Worm (Caenorhabditis elegans) whole organism, midembryonic: ENCODE results near the gene mlh-1.
"Not testable (repeated sequence)": the region's sequence is repeated elsewhere in the genome, so short reads cannot be mapped to it uniquely, and the experiment has no call there.

ENCODE experiments used
- flt-1 ChIP-seq: fragments of 200-800 bp; sonication (Bioruptor generic); IDR thresholded peaks from 2 replicates; pipeline ENCODE4 v1.3.6; 2022; ENCODE audit warnings: missing genetic modification characterization, missing compliant biosample characterization
- klf-2 ChIP-seq: fragments of 200-800 bp; sonication (Bioruptor generic); conservative IDR thresholded peaks from 2 replicates; pipeline ENCODE4 v1.3.6; 2022; ENCODE audit warnings: missing genetic modification reagents, missing genetic modification characterization, missing compliant biosample characterization
- ref-1 ChIP-seq: fragments of 200-800 bp; sonication (Bioruptor generic); conservative IDR thresholded peaks from 2 replicates; pipeline ENCODE4 v1.3.6; 2022; ENCODE audit warnings: missing genetic modification reagents, missing genetic modification characterization, missing compliant biosample characterization
- tab-1 ChIP-seq: fragments of 200-800 bp; sonication (Bioruptor generic); IDR thresholded peaks from 2 replicates; pipeline ENCODE4 v1.3.6; 2022; ENCODE audit warnings: missing genetic modification characterization, missing compliant biosample characterization
- ztf-29 ChIP-seq: fragments of 200-800 bp; sonication (Bioruptor generic); IDR thresholded peaks from 2 replicates; pipeline ENCODE4 v1.3.6; 2022; ENCODE audit warnings: missing genetic modification reagents, missing genetic modification characterization, missing compliant biosample characterization

- TF ChIP-seq tab-1, ref-1, klf-2, flt-1, ztf-29 (GFP tag; lab: Robert Waterston, UW): not testable (repeated sequence)
These were observed 15.5 kb downstream of the mlh-1 start, which contains the start of gene T28A8.6 for ce11 chrIII:13498899-13499298.
